Fruit fly (Drosophila melanogaster) whole organism, embryonic: Measurements from ENCODE around the gene PIP82.
A peak's percentile ranks its signal among the peaks of the same experiment; 100 is the strongest.

Experiments
- CG10431 ChIP-seq: fragments of 200-800 bp; sonication (Bioruptor generic); optimal IDR thresholded peaks from 3 replicates; lab custom pipeline; 2018; ENCODE audit warnings: missing biosample characterization, mild to moderate bottlenecking, missing genetic modification characterization
- CG10565 ChIP-seq: fragments of 200-800 bp; sonication (Bioruptor generic); optimal IDR thresholded peaks from 3 replicates; lab custom pipeline; 2016; ENCODE audit warnings: missing biosample characterization, mild to moderate bottlenecking, missing genetic modification characterization
- CG11695 ChIP-seq: fragments of 200-800 bp; sonication (Bioruptor generic); IDR thresholded peaks from 3 replicates; pipeline ENCODE4 v1.3.6; 2022; ENCODE audit warnings: missing biosample characterization, missing genetic modification characterization
- CG12071 ChIP-seq: fragments of 200-800 bp; sonication (Bioruptor generic); optimal IDR thresholded peaks from 3 replicates; lab custom pipeline; 2018; ENCODE audit warnings: missing biosample characterization, mild to moderate bottlenecking, missing genetic modification characterization
- CG12236 ChIP-seq: fragments of 200-800 bp; sonication (Bioruptor generic); optimal IDR thresholded peaks from 2 replicates; lab custom pipeline; 2016; ENCODE audit warnings: missing biosample characterization, missing genetic modification characterization
- CG12769 ChIP-seq: fragments of 200-800 bp; sonication (Bioruptor generic); optimal IDR thresholded peaks from 2 replicates; lab custom pipeline; 2019; ENCODE audit warnings: missing biosample characterization, mild to moderate bottlenecking, missing genetic modification characterization, moderate library complexity
- CG13123 ChIP-seq: fragments of 200-800 bp; sonication (Bioruptor generic); optimal IDR thresholded peaks from 2 replicates; lab custom pipeline; 2016; ENCODE audit warnings: missing biosample characterization, missing genetic modification characterization
- CG13296 ChIP-seq: fragments of 200-800 bp; sonication (Bioruptor generic); optimal IDR thresholded peaks from 3 replicates; lab custom pipeline; 2018; ENCODE audit warnings: missing biosample characterization, mild to moderate bottlenecking, missing genetic modification characterization
- CG13775 ChIP-seq: fragments of 200-800 bp; sonication (Bioruptor generic); optimal IDR thresholded peaks from 3 replicates; lab custom pipeline; 2017; ENCODE audit warnings: missing biosample characterization, mild to moderate bottlenecking, missing genetic modification characterization
- CG14710 ChIP-seq: fragments of 200-800 bp; sonication (Bioruptor generic); optimal IDR thresholded peaks from 3 replicates; lab custom pipeline; 2019; ENCODE audit warnings: missing biosample characterization, mild to moderate bottlenecking, missing genetic modification characterization, moderate library complexity
- CG18476 ChIP-seq: fragments of 200-800 bp; sonication (Bioruptor generic); optimal IDR thresholded peaks from 2 replicates; lab custom pipeline; 2016; ENCODE audit warnings: missing biosample characterization, mild to moderate bottlenecking, missing genetic modification characterization
- CG2129 ChIP-seq: fragments of 200-800 bp; sonication (Bioruptor generic); IDR thresholded peaks from 2 replicates; pipeline ENCODE4 v1.3.6; 2022; ENCODE audit warnings: missing biosample characterization, missing genetic modification characterization; ENCODE audit not compliant: partially characterized antibody
- CG31441 ChIP-seq: fragments of 200-800 bp; sonication (Bioruptor generic); IDR thresholded peaks from 2 replicates; pipeline ENCODE4 v1.3.6; 2022; ENCODE audit warnings: missing biosample characterization, missing genetic modification characterization
- CG42726 ChIP-seq: fragments of 200-800 bp; sonication (Bioruptor generic); IDR thresholded peaks from 2 replicates; pipeline ENCODE4 v1.3.6; 2022; ENCODE audit warnings: missing biosample characterization, missing genetic modification characterization; ENCODE audit not compliant: partially characterized antibody
- CG6254 ChIP-seq: fragments of 200-800 bp; sonication (Bioruptor generic); optimal IDR thresholded peaks from 3 replicates; lab custom pipeline; 2017; ENCODE audit warnings: mild to moderate bottlenecking, missing biosample characterization, missing genetic modification reagents, missing genetic modification characterization
- CG7357 ChIP-seq: fragments of 200-800 bp; sonication (Bioruptor generic); IDR thresholded peaks from 3 replicates; pipeline ENCODE4 v1.3.6; 2022; ENCODE audit warnings: missing biosample characterization, missing genetic modification characterization
- CG8944 ChIP-seq: fragments of 200-800 bp; sonication (Bioruptor generic); optimal IDR thresholded peaks from 3 replicates; lab custom pipeline; 2016; ENCODE audit warnings: missing biosample characterization, missing genetic modification characterization
- CG9727 ChIP-seq: fragments of 200-800 bp; sonication (Bioruptor generic); optimal IDR thresholded peaks from 3 replicates; lab custom pipeline; 2017; ENCODE audit warnings: missing biosample characterization, mild to moderate bottlenecking, missing genetic modification characterization
- D ChIP-seq, 2 experiments: fragments of 200-800 bp in 1 of 2; fragments of >200 bp in 1 of 2; sonication (Bioruptor generic) in 1 of 2; optimal IDR thresholded peaks; 2 replicates in 1 of 2; 3 replicates in 1 of 2; lab custom pipeline; 2017; ENCODE audit warnings: mild to moderate bottlenecking in 1 of 2, missing biosample characterization in 1 of 2, missing genetic modification characterization in 1 of 2, missing genetic modification reagents in 1 of 2
- Doc3 ChIP-seq: fragments of 200-800 bp; sonication (Bioruptor generic); IDR thresholded peaks from 3 replicates; pipeline ENCODE4 v1.3.6; 2022; ENCODE audit warnings: missing biosample characterization, missing genetic modification characterization; ENCODE audit not compliant: partially characterized antibody
- E2f1 ChIP-seq: fragments of 200-800 bp; sonication (Bioruptor generic); IDR thresholded peaks from 2 replicates; pipeline ENCODE4 v1.3.6; 2022; ENCODE audit warnings: missing biosample characterization, missing genetic modification characterization
- Ets65A ChIP-seq: fragments of 200-800 bp; sonication (Bioruptor generic); peaks from one replicate; lab custom pipeline; 2016; ENCODE audit warnings: missing biosample characterization, missing genetic modification characterization
- Hand ChIP-seq: fragments of 200-800 bp; sonication (Bioruptor generic); optimal IDR thresholded peaks from 2 replicates; lab custom pipeline; 2017; ENCODE audit warnings: mild to moderate bottlenecking, missing biosample characterization, missing genetic modification reagents, missing genetic modification characterization
- HmgD ChIP-seq: fragments of 200-800 bp; sonication (Bioruptor generic); optimal IDR thresholded peaks from 3 replicates; lab custom pipeline; 2016; ENCODE audit warnings: missing biosample characterization, missing genetic modification characterization
- Hr51 ChIP-seq, 2 experiments: fragments of 200-800 bp; sonication (Bioruptor generic); optimal IDR thresholded peaks; 2 replicates in 1 of 2; 3 replicates in 1 of 2; lab custom pipeline; 2016 to 2018; ENCODE audit warnings: missing biosample characterization in 2 of 2, missing genetic modification characterization in 2 of 2, mild to moderate bottlenecking in 1 of 2, moderate library complexity in 1 of 2
- Max ChIP-seq: fragments of 200-800 bp; sonication (Bioruptor generic); optimal IDR thresholded peaks from 2 replicates; lab custom pipeline; 2016; ENCODE audit warnings: missing biosample characterization, mild to moderate bottlenecking, missing genetic modification characterization
- ac ChIP-seq: fragments of 200-800 bp; sonication (Bioruptor generic); optimal IDR thresholded peaks from 3 replicates; lab custom pipeline; 2017; ENCODE audit warnings: missing biosample characterization, mild to moderate bottlenecking, missing genetic modification characterization
- danr ChIP-seq: fragments of 200-800 bp; sonication (Bioruptor generic); IDR thresholded peaks from 2 replicates; pipeline ENCODE4 v1.3.6; 2022; ENCODE audit warnings: missing biosample characterization, missing genetic modification characterization
- dpn ChIP-seq, 2 experiments: fragments of 200-800 bp; sonication (Bioruptor generic); optimal IDR thresholded peaks; 3 replicates each; lab custom pipeline; 2016; ENCODE audit warnings: missing biosample characterization in 2 of 2, missing genetic modification characterization in 2 of 2
- grn ChIP-seq: fragments of 200-800 bp; sonication (Bioruptor generic); optimal IDR thresholded peaks from 3 replicates; lab custom pipeline; 2017; ENCODE audit warnings: missing biosample characterization, missing genetic modification characterization
- ind ChIP-seq: fragments of 200-800 bp; sonication (Bioruptor generic); optimal IDR thresholded peaks from 3 replicates; lab custom pipeline; 2016; ENCODE audit warnings: missing biosample characterization, missing genetic modification characterization
- jigr1 ChIP-seq: fragments of 200-800 bp; sonication (Bioruptor generic); IDR thresholded peaks from 3 replicates; pipeline ENCODE4 v1.3.6; 2022; ENCODE audit warnings: missing biosample characterization, missing genetic modification characterization
- kah ChIP-seq: fragments of 200-800 bp; sonication (Bioruptor generic); optimal IDR thresholded peaks from 2 replicates; lab custom pipeline; 2018; ENCODE audit warnings: missing biosample characterization, mild to moderate bottlenecking, missing genetic modification characterization
- lilli ChIP-seq: fragments of 200-800 bp; sonication (Bioruptor generic); optimal IDR thresholded peaks from 3 replicates; lab custom pipeline; 2016; ENCODE audit warnings: missing biosample characterization, missing genetic modification characterization
- lola ChIP-seq, 3 experiments: fragments of >200 bp in 2 of 3; fragments of 200-800 bp in 1 of 3; sonication (Bioruptor generic) in 1 of 3; optimal IDR thresholded peaks; 2 replicates each; lab custom pipeline; 2017 to 2019; ENCODE audit warnings: missing biosample characterization in 3 of 3, missing genetic modification characterization in 3 of 3, mild to moderate bottlenecking in 1 of 3, moderate library complexity in 1 of 3
- p53 ChIP-seq: fragments of 200-800 bp; sonication (Bioruptor generic); optimal IDR thresholded peaks from 2 replicates; lab custom pipeline; 2016; ENCODE audit warnings: missing biosample characterization, missing genetic modification characterization
- pan ChIP-seq, 4 experiments: fragments of >200 bp in 3 of 4; fragments of 200-800 bp in 1 of 4; sonication (Bioruptor generic) in 1 of 4; optimal IDR thresholded peaks in 3 of 4; IDR thresholded peaks in 1 of 4; 2 replicates each; pipeline versions ENCODE4 v1.3.6 to Lab custom; 2017 to 2022; ENCODE audit warnings: missing biosample characterization in 2 of 4, missing genetic modification characterization in 2 of 4, mixed read lengths in 1 of 4
- pho ChIP-seq: fragments of 200-800 bp; sonication (Bioruptor generic); optimal IDR thresholded peaks from 2 replicates; lab custom pipeline; 2016; ENCODE audit warnings: missing biosample characterization, missing genetic modification characterization
- pum ChIP-seq: fragments of 200-800 bp; sonication (Bioruptor generic); optimal IDR thresholded peaks from 2 replicates; lab custom pipeline; 2016; ENCODE audit warnings: missing biosample characterization, missing genetic modification characterization
- shn ChIP-seq: fragments of 200-800 bp; sonication (Bioruptor generic); optimal IDR thresholded peaks from 3 replicates; lab custom pipeline; 2016; ENCODE audit warnings: missing biosample characterization, missing genetic modification characterization
- slp2 ChIP-seq: fragments of 200-800 bp; sonication (Bioruptor generic); optimal IDR thresholded peaks from 2 replicates; lab custom pipeline; 2016; ENCODE audit warnings: missing biosample characterization, missing genetic modification characterization
- sug ChIP-seq: fragments of 200-800 bp; optimal IDR thresholded peaks from 2 replicates; lab custom pipeline; 2019; ENCODE audit warnings: missing biosample characterization, mild to moderate bottlenecking, missing genetic modification characterization, moderate library complexity
- ttk ChIP-seq: fragments of 200-800 bp; sonication (Bioruptor generic); IDR thresholded peaks from 2 replicates; pipeline ENCODE4 v2.1.2; 2022; ENCODE audit warnings: missing biosample characterization, missing genetic modification characterization
- wor ChIP-seq: fragments of 200-800 bp; sonication (Bioruptor generic); IDR thresholded peaks from 2 replicates; pipeline ENCODE4 v1.3.6; 2022; ENCODE audit warnings: missing biosample characterization, missing genetic modification characterization
- z ChIP-seq: fragments of 200-800 bp; sonication (Bioruptor generic); IDR thresholded peaks from 3 replicates; pipeline ENCODE4 v1.3.6; 2022; ENCODE audit warnings: missing biosample characterization, missing genetic modification characterization
- zen2 ChIP-seq: fragments of 200-800 bp; sonication (Bioruptor generic); IDR thresholded peaks from 3 replicates; pipeline ENCODE4 v1.3.6; 2022; ENCODE audit warnings: missing biosample characterization, missing genetic modification characterization; ENCODE audit not compliant: partially characterized antibody
- zf30C ChIP-seq: fragments of 200-800 bp; sonication (Bioruptor generic); optimal IDR thresholded peaks from 3 replicates; lab custom pipeline; 2018; ENCODE audit warnings: missing biosample characterization, mild to moderate bottlenecking, missing genetic modification characterization
- zfh2 ChIP-seq: fragments of 200-800 bp; sonication (Bioruptor generic); optimal IDR thresholded peaks from 2 replicates; lab custom pipeline; 2016; ENCODE audit warnings: missing biosample characterization, missing genetic modification characterization

PIP82 gene

DNA sequence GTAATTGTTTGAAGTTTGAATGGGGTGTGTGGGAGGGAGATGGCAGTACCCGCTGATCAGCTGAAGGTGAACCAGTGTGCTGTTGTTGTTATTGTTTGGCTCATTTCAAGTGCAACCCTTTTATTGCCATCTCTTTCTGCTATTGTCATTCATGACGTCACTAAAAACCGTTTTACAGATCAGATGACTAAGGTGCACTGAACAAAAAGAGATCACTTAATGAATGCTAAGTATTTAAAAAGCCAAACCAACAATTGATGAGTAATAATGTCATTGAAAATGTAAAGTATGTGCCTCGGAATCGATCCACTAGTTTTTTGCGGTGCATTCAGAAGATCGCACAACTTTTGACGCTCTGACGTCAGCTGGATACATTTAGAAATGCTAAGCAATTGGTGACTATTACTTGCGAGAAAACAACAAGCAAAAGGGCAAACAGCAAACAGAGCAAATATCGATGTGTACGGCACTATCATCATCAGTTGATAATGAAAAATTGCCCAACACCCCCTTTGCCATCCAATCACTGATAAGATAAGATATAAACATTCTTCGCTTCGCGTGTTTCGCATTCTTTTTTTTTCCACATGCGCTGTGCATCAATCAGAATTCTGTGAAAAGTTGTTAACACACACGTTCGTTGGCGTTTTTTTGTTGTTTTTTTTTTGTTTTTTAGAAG is 45.3 kb upstream of the PIP82 start (continued):
- TF ChIP-seq shn (GFP tag; lab: Kevin White, UChicago) (no peak), HmgD (no peak), pum (GFP tag; lab: Kevin White, UChicago) (no peak), CG12071 (GFP tag; lab: Kevin White, UChicago) (peak; percentile 4), zf30C (peak; percentile 36), CG6254 (no peak), lola (GFP tag; optimal IDR thresholded peaks at IDR 0.05; lab: Kevin White, UChicago) (no peak), CG13123 (GFP tag; lab: Kevin White, UChicago) (no peak), zen2 (no peak), ttk (no peak), danr (GFP tag; lab: Robert Waterston, UW) (no peak), p53 (GFP tag; lab: Kevin White, UChicago) (no peak), Hand (GFP tag; lab: Kevin White, UChicago) (no peak), pan (optimal IDR thresholded peaks at IDR 0.05; lab: Kevin White, UChicago) (no peak), pan (GFP tag; optimal IDR thresholded peaks at IDR 0.05 in 1 of 2, IDR thresholded peaks at IDR 0.05 in 1 of 2) (peak in 1 of 2 experiments; percentile 50), jigr1 (GFP tag; lab: Robert Waterston, UW) (no peak), CG2129 (no peak), CG9727 (GFP tag; lab: Kevin White, UChicago) (peak; percentile 35), lilli (GFP tag; lab: Kevin White, UChicago) (peak; percentile 19), ind (GFP tag; lab: Kevin White, UChicago) (peak; percentile 29), zfh2 (GFP tag; lab: Kevin White, UChicago) (peak; percentile 31), CG18476 (GFP tag; lab: Kevin White, UChicago) (no peak), CG14710 (tag; lab: Kevin White, UChicago) (no peak), slp2 (GFP tag; lab: Kevin White, UChicago) (no peak), ac (no peak), E2f1 (GFP tag; lab: Robert Waterston, UW) (0 out of 2 replicates have a peak, but pooled peaks have one; percentile 40), CG10431 (GFP tag; lab: Kevin White, UChicago) (no peak), CG12769 (tag; lab: Kevin White, UChicago) (peak; percentile 50), CG13296 (GFP tag; lab: Kevin White, UChicago) (no peak), CG42726 (GFP tag; lab: Robert Waterston, UW) (no peak), Ets65A (GFP tag; lab: Kevin White, UChicago) (peak; percentile 62), D (optimal IDR thresholded peaks at IDR 0.05; lab: Kevin White, UChicago) (no peak), D (GFP tag; optimal IDR thresholded peaks at IDR 0.05; lab: Kevin White, UChicago) (peak; percentile 19), Hr51 (GFP tag; optimal IDR thresholded peaks at IDR 0.05; lab: Kevin White, UChicago) (peak; percentile 9 to 40), dpn (GFP tag; optimal IDR thresholded peaks at IDR 0.05; lab: Kevin White, UChicago) (peak; percentile 4 to 26), sug (tag; lab: Kevin White, UChicago) (peak; percentile 15), pho (GFP tag; lab: Kevin White, UChicago) (peak; percentile 9), CG8944 (GFP tag; lab: Kevin White, UChicago) (peak; percentile 6), z (no peak), CG13775 (GFP tag; lab: Kevin White, UChicago) (no peak), grn (GFP tag; lab: Kevin White, UChicago) (peak; percentile 12), CG31441 (GFP tag; lab: Robert Waterston, UW) (no peak), CG10565 (GFP tag; lab: Kevin White, UChicago) (no peak), CG7357 (no peak), wor (GFP tag; lab: Robert Waterston, UW) (no peak), CG12236 (GFP tag; lab: Kevin White, UChicago) (no peak), kah (GFP tag; lab: Kevin White, UChicago) (no peak), CG11695 (GFP tag; lab: Robert Waterston, UW) (0 out of 3 replicates have a peak, but pooled peaks have one; percentile 33), Doc3 (GFP tag; lab: Robert Waterston, UW) (no peak), Max (GFP tag; lab: Kevin White, UChicago) (no peak)
